Worm (Caenorhabditis elegans) whole organism, L3 larva: ENCODE data around the gene ceh-31.

Experiments
- aly-2 ChIP-seq: fragments of 150-350 bp; optimal IDR thresholded peaks from 2 replicates; lab custom pipeline; 2014; ENCODE audit warnings: missing biosample characterization, missing genetic modification characterization
- ama-1 ChIP-seq: fragments of 150-350 bp; optimal IDR thresholded peaks from 2 replicates; lab custom pipeline; 2018
- elt-1 ChIP-seq: fragments of 150-350 bp; optimal IDR thresholded peaks from 2 replicates; lab custom pipeline; 2014; ENCODE audit warnings: missing biosample characterization, missing genetic modification characterization
- fos-1 ChIP-seq: fragments of 150-350 bp; optimal IDR thresholded peaks from 2 replicates; lab custom pipeline; 2014; ENCODE audit warnings: missing biosample characterization, missing genetic modification characterization
- mdl-1 ChIP-seq: fragments of 150-350 bp; optimal IDR thresholded peaks from 2 replicates; lab custom pipeline; 2014; ENCODE audit warnings: missing biosample characterization, missing genetic modification characterization
- nhr-12 ChIP-seq: fragments of 150-350 bp; optimal IDR thresholded peaks from 2 replicates; lab custom pipeline; 2014; ENCODE audit warnings: missing biosample characterization, missing genetic modification characterization
- nhr-237 ChIP-seq: fragments of 150-350 bp; optimal IDR thresholded peaks from 2 replicates; lab custom pipeline; 2014; ENCODE audit warnings: missing biosample characterization, missing genetic modification characterization
- nhr-77 ChIP-seq: fragments of 150-350 bp; optimal IDR thresholded peaks from 2 replicates; lab custom pipeline; 2014; ENCODE audit warnings: missing biosample characterization, missing genetic modification characterization
- pqm-1 ChIP-seq: fragments of 150-350 bp; optimal IDR thresholded peaks from 2 replicates; lab custom pipeline; 2017; ENCODE audit warnings: missing biosample characterization, missing genetic modification characterization, inconsistent platforms
- snpc-4 ChIP-seq: fragments of 150-350 bp; optimal IDR thresholded peaks from 2 replicates; lab custom pipeline; 2014; ENCODE audit warnings: missing biosample characterization, missing genetic modification characterization
- unc-62 ChIP-seq: fragments of 150-350 bp; sonication (generic microtip); optimal IDR thresholded peaks from 4 replicates; lab custom pipeline; 2014; ENCODE audit warnings: missing biosample characterization, missing genetic modification reagents, missing genetic modification characterization
- ztf-11 ChIP-seq: fragments of 150-350 bp; optimal IDR thresholded peaks from 2 replicates; lab custom pipeline; 2014; ENCODE audit warnings: missing biosample characterization, missing genetic modification characterization

DNA sequence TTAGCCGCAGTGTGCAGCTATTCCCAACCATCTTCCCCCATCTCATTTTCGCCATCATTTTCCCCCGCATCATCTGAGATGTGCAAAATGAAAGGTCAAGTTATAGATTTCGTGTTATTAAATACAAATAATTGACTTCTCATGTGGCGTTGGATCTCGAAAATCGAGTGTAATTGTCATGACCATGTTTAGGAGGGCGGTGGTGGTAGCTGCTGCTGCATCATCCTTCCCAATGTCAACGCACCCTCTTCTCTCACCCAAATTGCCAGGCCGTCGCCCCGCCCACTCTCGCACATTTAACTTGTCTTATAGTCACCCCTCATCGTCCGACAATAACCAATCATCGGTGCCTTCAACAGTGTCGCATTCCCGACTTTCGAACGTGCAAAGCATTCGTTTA is 6.9 kb downstream of the ceh-31 start, which contains the start of gene ceh-30:
- TF ChIP-seq snpc-4 (tag; lab: Kevin White, UChicago) (no peak), nhr-77 (no peak), nhr-12 (tag; lab: Kevin White, UChicago) (no peak), ama-1 (lab: Kevin White, UChicago) (no peak), ztf-11 (no peak), nhr-237 (tag; lab: Kevin White, UChicago) (no peak), pqm-1 (tag; lab: Kevin White, UChicago) (no peak), unc-62 (no peak), mdl-1 (no peak), aly-2 (tag; lab: Kevin White, UChicago) (no peak), elt-1 (tag; lab: Kevin White, UChicago) (no peak), fos-1 (tag; lab: Kevin White, UChicago) (no peak)
